Fruit fly (Drosophila melanogaster) whole organism, embryonic: ENCODE measurements around the gene CG14893.

Source experiments
- C15 ChIP-seq: fragments of 200-800 bp; sonication (Bioruptor generic); IDR thresholded peaks from 3 replicates; pipeline ENCODE4 v1.3.6; 2022; ENCODE audit warnings: missing biosample characterization, missing genetic modification characterization
- CG10209 ChIP-seq: fragments of 200-800 bp; sonication (Bioruptor generic); optimal IDR thresholded peaks from 3 replicates; lab custom pipeline; 2017; ENCODE audit warnings: missing biosample characterization, mild to moderate bottlenecking, missing genetic modification characterization, missing genetic modification reagents
- CG10267 ChIP-seq: fragments of 200-800 bp; sonication (Bioruptor generic); optimal IDR thresholded peaks from 2 replicates; lab custom pipeline; 2018; ENCODE audit warnings: missing biosample characterization, mild to moderate bottlenecking, missing genetic modification characterization, moderate library complexity
- CG11093 ChIP-seq: fragments of 200-800 bp; sonication (Bioruptor generic); IDR thresholded peaks from 3 replicates; pipeline ENCODE4 v1.3.6; 2022; ENCODE audit warnings: missing biosample characterization, missing genetic modification characterization
- CG1233 ChIP-seq: fragments of 200-800 bp; sonication (Bioruptor generic); optimal IDR thresholded peaks from 4 replicates; lab custom pipeline; 2018; ENCODE audit warnings: missing biosample characterization, mild to moderate bottlenecking, missing genetic modification characterization
- CG12942 ChIP-seq: fragments of 200-800 bp; sonication (Bioruptor generic); optimal IDR thresholded peaks from 3 replicates; lab custom pipeline; 2016; ENCODE audit warnings: missing biosample characterization, missing genetic modification characterization
- CG1603 ChIP-seq: fragments of 200-800 bp; sonication (Bioruptor generic); optimal IDR thresholded peaks from 2 replicates; lab custom pipeline; 2019; ENCODE audit warnings: missing biosample characterization, mild to moderate bottlenecking, missing genetic modification characterization, moderate library complexity
- CG16813 ChIP-seq: fragments of 200-800 bp; sonication (Bioruptor generic); IDR thresholded peaks from 3 replicates; pipeline ENCODE4 v1.3.6; 2022; ENCODE audit warnings: missing biosample characterization, missing genetic modification characterization; ENCODE audit not compliant: partially characterized antibody
- CG17328 ChIP-seq: fragments of 200-800 bp; sonication (Bioruptor generic); IDR thresholded peaks from 2 replicates; pipeline ENCODE4 v1.3.6; 2022; ENCODE audit warnings: missing biosample characterization, missing genetic modification characterization
- CG2678 ChIP-seq: fragments of 200-800 bp; sonication (Bioruptor generic); optimal IDR thresholded peaks from 3 replicates; lab custom pipeline; 2019; ENCODE audit warnings: missing biosample characterization, mild to moderate bottlenecking, missing genetic modification characterization, moderate library complexity
- CG30020 ChIP-seq: fragments of 200-800 bp; optimal IDR thresholded peaks from 2 replicates; lab custom pipeline; 2019; ENCODE audit warnings: missing biosample characterization, mild to moderate bottlenecking, missing genetic modification characterization, moderate library complexity
- CG30403 ChIP-seq: fragments of 200-800 bp; sonication (Bioruptor generic); optimal IDR thresholded peaks from 3 replicates; lab custom pipeline; 2016; ENCODE audit warnings: missing biosample characterization, missing genetic modification characterization
- CG33213 ChIP-seq: fragments of 200-800 bp; sonication (Bioruptor generic); optimal IDR thresholded peaks from 3 replicates; lab custom pipeline; 2016; ENCODE audit warnings: missing biosample characterization, missing genetic modification characterization
- CG3726 ChIP-seq: fragments of 200-800 bp; sonication (Bioruptor generic); IDR thresholded peaks from 3 replicates; pipeline ENCODE4, ENCODE4 v1.3.6; 2022; ENCODE audit warnings: missing biosample characterization, missing genetic modification characterization
- CG4617 ChIP-seq: fragments of 200-800 bp; sonication (Bioruptor generic); optimal IDR thresholded peaks from 3 replicates; lab custom pipeline; 2016; ENCODE audit warnings: missing biosample characterization, missing genetic modification characterization, borderline replicate concordance
- CG4730 ChIP-seq: fragments of 200-800 bp; sonication (Bioruptor generic); IDR thresholded peaks from 2 replicates; pipeline ENCODE4 v1.3.6; 2022; ENCODE audit warnings: missing biosample characterization, missing genetic modification characterization
- CG6683 ChIP-seq: fragments of 200-800 bp; sonication (Bioruptor generic); optimal IDR thresholded peaks from 2 replicates; lab custom pipeline; 2017; ENCODE audit warnings: missing biosample characterization, mild to moderate bottlenecking, missing genetic modification characterization, missing genetic modification reagents
- CG6765 ChIP-seq: fragments of 200-800 bp; sonication (Bioruptor generic); optimal IDR thresholded peaks from 3 replicates; lab custom pipeline; 2017; ENCODE audit warnings: missing biosample characterization, mild to moderate bottlenecking, missing genetic modification characterization
- CG6854 ChIP-seq: fragments of 200-800 bp; sonication (Bioruptor generic); optimal IDR thresholded peaks from 3 replicates; lab custom pipeline; 2017; ENCODE audit warnings: missing biosample characterization, mild to moderate bottlenecking, missing genetic modification characterization
- CG7928 ChIP-seq: fragments of 200-800 bp; sonication (Bioruptor generic); optimal IDR thresholded peaks from 2 replicates; lab custom pipeline; 2017; ENCODE audit warnings: missing biosample characterization, mild to moderate bottlenecking, missing genetic modification characterization
- CG8765 ChIP-seq: fragments of 200-800 bp; sonication (Bioruptor generic); IDR thresholded peaks from 2 replicates; pipeline ENCODE4 v1.3.6; 2022; ENCODE audit warnings: missing biosample characterization, missing genetic modification characterization
- CG9817 ChIP-seq: fragments of 200-800 bp; sonication (Bioruptor generic); optimal IDR thresholded peaks from 2 replicates; lab custom pipeline; 2018; ENCODE audit warnings: missing biosample characterization, mild to moderate bottlenecking, missing genetic modification characterization, moderate library complexity
- Camta ChIP-seq: fragments of 200-800 bp; sonication (Bioruptor generic); optimal IDR thresholded peaks from 2 replicates; lab custom pipeline; 2016; ENCODE audit warnings: missing biosample characterization, missing genetic modification characterization
- CoRest ChIP-seq: fragments of 200-800 bp; sonication (Bioruptor generic); optimal IDR thresholded peaks from 3 replicates; lab custom pipeline; 2018; ENCODE audit warnings: missing biosample characterization, mild to moderate bottlenecking, missing genetic modification characterization, moderate library complexity
- D19B ChIP-seq: fragments of 200-800 bp; sonication (Bioruptor generic); optimal IDR thresholded peaks from 2 replicates; lab custom pipeline; 2017; ENCODE audit warnings: missing biosample characterization, mild to moderate bottlenecking, missing genetic modification characterization
- Dll ChIP-seq: fragments of 200-800 bp; sonication (Bioruptor generic); IDR thresholded peaks from 4 replicates; pipeline ENCODE4 v1.3.6; 2022; ENCODE audit warnings: missing biosample characterization, missing genetic modification characterization; ENCODE audit not compliant: partially characterized antibody
- Drgx ChIP-seq: fragments of 200-800 bp; sonication (Bioruptor generic); IDR thresholded peaks from 2 replicates; pipeline ENCODE4 v1.3.6; 2022; ENCODE audit warnings: missing biosample characterization, missing genetic modification characterization
- HLH4C ChIP-seq: fragments of 200-800 bp; sonication (Bioruptor generic); IDR thresholded peaks from 3 replicates; pipeline ENCODE4 v1.3.6; 2022; ENCODE audit warnings: missing biosample characterization, missing genetic modification characterization; ENCODE audit not compliant: partially characterized antibody
- Hr51 ChIP-seq, 2 experiments: fragments of 200-800 bp; sonication (Bioruptor generic); optimal IDR thresholded peaks; 2 replicates in 1 of 2; 3 replicates in 1 of 2; lab custom pipeline; 2016 to 2018; ENCODE audit warnings: missing biosample characterization in 2 of 2, missing genetic modification characterization in 2 of 2, mild to moderate bottlenecking in 1 of 2, moderate library complexity in 1 of 2
- Myb ChIP-seq: fragments of 200-800 bp; sonication (Bioruptor generic); optimal IDR thresholded peaks from 2 replicates; lab custom pipeline; 2016; ENCODE audit warnings: missing biosample characterization, missing genetic modification characterization
- Scr ChIP-seq: fragments of 200-800 bp; sonication (Bioruptor generic); IDR thresholded peaks from 2 replicates; pipeline ENCODE4 v1.3.6; 2022; ENCODE audit warnings: missing biosample characterization, missing genetic modification characterization; ENCODE audit not compliant: partially characterized antibody
- Six4 ChIP-seq: fragments of 200-800 bp; sonication (Bioruptor generic); optimal IDR thresholded peaks from 2 replicates; lab custom pipeline; 2016; ENCODE audit warnings: missing biosample characterization, missing genetic modification characterization
- Sry-δ ChIP-seq: fragments of 200-800 bp; sonication (Bioruptor generic); optimal IDR thresholded peaks from 2 replicates; lab custom pipeline; 2016; ENCODE audit warnings: missing biosample characterization, missing genetic modification characterization
- Vsx1 ChIP-seq: fragments of 200-800 bp; sonication (Bioruptor generic); optimal IDR thresholded peaks from 2 replicates; lab custom pipeline; 2017; ENCODE audit warnings: missing biosample characterization, mild to moderate bottlenecking, missing genetic modification characterization, missing genetic modification reagents
- al ChIP-seq: fragments of 200-800 bp; sonication (Bioruptor generic); IDR thresholded peaks from 2 replicates; pipeline ENCODE4 v1.3.6; 2022; ENCODE audit warnings: missing biosample characterization, missing genetic modification characterization
- ato ChIP-seq: fragments of 200-800 bp; sonication (Bioruptor generic); IDR thresholded peaks from 2 replicates; pipeline ENCODE4 v1.3.6; 2022; ENCODE audit warnings: missing biosample characterization, missing genetic modification characterization; ENCODE audit not compliant: partially characterized antibody
- croc ChIP-seq: fragments of 200-800 bp; sonication (Bioruptor generic); conservative IDR thresholded peaks from 3 replicates; pipeline ENCODE4 v1.3.6; 2022; ENCODE audit warnings: missing biosample characterization, missing genetic modification characterization
- crp ChIP-seq, 2 experiments: fragments of 200-800 bp; sonication (Bioruptor generic); optimal IDR thresholded peaks; 2 replicates in 1 of 2; 3 replicates in 1 of 2; lab custom pipeline; 2017; ENCODE audit warnings: missing biosample characterization in 2 of 2, missing genetic modification characterization in 2 of 2, mild to moderate bottlenecking in 1 of 2, moderate library complexity in 1 of 2
- en ChIP-seq: fragments of 200-800 bp; sonication (Bioruptor generic); optimal IDR thresholded peaks from 2 replicates; lab custom pipeline; 2016; ENCODE audit warnings: missing biosample characterization, missing genetic modification characterization
- hbn ChIP-seq: fragments of 200-800 bp; sonication (Bioruptor generic); IDR thresholded peaks from 2 replicates; pipeline ENCODE4 v1.3.6; 2022; ENCODE audit warnings: missing biosample characterization, missing genetic modification characterization; ENCODE audit not compliant: partially characterized antibody
- luna ChIP-seq: fragments of 200-800 bp; sonication (Bioruptor generic); optimal IDR thresholded peaks from 2 replicates; lab custom pipeline; 2016; ENCODE audit warnings: missing biosample characterization, missing genetic modification characterization
- mirr ChIP-seq: fragments of 200-800 bp; sonication (Bioruptor generic); optimal IDR thresholded peaks from 3 replicates; lab custom pipeline; 2018; ENCODE audit warnings: missing biosample characterization, mild to moderate bottlenecking, missing genetic modification characterization
- onecut ChIP-seq: fragments of 200-800 bp; sonication (Bioruptor generic); IDR thresholded peaks from 2 replicates; pipeline ENCODE4 v1.3.6; 2022; ENCODE audit warnings: missing biosample characterization, missing genetic modification characterization
- ranshi ChIP-seq: fragments of 200-800 bp; sonication (Bioruptor generic); IDR thresholded peaks from 2 replicates; pipeline ENCODE4 v1.3.6; 2022; ENCODE audit warnings: missing biosample characterization, missing genetic modification characterization
- run ChIP-seq: fragments of 200-800 bp; sonication (Bioruptor generic); optimal IDR thresholded peaks from 3 replicates; lab custom pipeline; 2018; ENCODE audit warnings: missing biosample characterization, mild to moderate bottlenecking, missing genetic modification characterization
- sna ChIP-seq: fragments of 200-800 bp; sonication (Bioruptor generic); IDR thresholded peaks from 2 replicates; pipeline ENCODE4 v1.3.6; 2022; ENCODE audit warnings: missing biosample characterization, missing genetic modification characterization; ENCODE audit not compliant: partially characterized antibody
- stc ChIP-seq: fragments of 200-800 bp; sonication (Bioruptor generic); IDR thresholded peaks from 2 replicates; pipeline ENCODE4 v1.3.6; 2022; ENCODE audit warnings: missing biosample characterization, missing genetic modification characterization
- stwl ChIP-seq: fragments of 200-800 bp; sonication (Bioruptor generic); optimal IDR thresholded peaks from 3 replicates; lab custom pipeline; 2018; ENCODE audit warnings: missing biosample characterization, mild to moderate bottlenecking, missing genetic modification characterization, moderate library complexity
- toy ChIP-seq: fragments of 200-800 bp; sonication (Bioruptor generic); IDR thresholded peaks from 2 replicates; pipeline ENCODE4 v1.3.6; 2022; ENCODE audit warnings: missing biosample characterization, missing genetic modification characterization
- zfh2 ChIP-seq: fragments of 200-800 bp; sonication (Bioruptor generic); optimal IDR thresholded peaks from 2 replicates; lab custom pipeline; 2016; ENCODE audit warnings: missing biosample characterization, missing genetic modification characterization

CG14893 gene

DNA sequence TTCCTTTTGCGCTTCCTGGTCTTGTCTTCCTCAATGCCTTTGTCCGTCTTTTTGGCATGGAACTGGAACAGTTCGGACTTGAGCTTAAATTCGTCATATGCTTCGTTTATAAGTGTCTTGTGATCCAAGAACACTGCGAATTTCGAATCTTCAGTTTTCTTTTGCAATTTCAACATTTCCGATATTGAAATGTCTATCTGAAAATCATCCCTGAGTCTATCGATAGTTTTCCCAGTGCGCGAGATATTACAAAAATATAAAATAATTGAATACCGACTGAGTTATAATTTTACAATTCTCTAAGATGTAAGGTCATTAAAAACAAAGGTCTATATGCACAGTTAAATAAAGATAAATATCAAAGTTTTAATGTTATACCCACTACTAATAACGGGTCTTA is 30.4 kb downstream of the CG14893 start, which contains the start of gene Mettl4 (continued):
- TF ChIP-seq sna (GFP tag; lab: Robert Waterston, UW): peak; percentile 47
- TF ChIP-seq CG6765 (GFP tag; lab: Kevin White, UChicago): no peak
- TF ChIP-seq Myb (GFP tag; lab: Kevin White, UChicago): peak; percentile 24
- peak; percentile 68 for TF ChIP-seq Scr
- TF ChIP-seq stwl (tag; lab: Kevin White, UChicago): peak; percentile 84
- peak in 1 of 2 experiments; percentile 65 for TF ChIP-seq crp (GFP tag; optimal IDR thresholded peaks at IDR 0.05; lab: Kevin White, UChicago)
- peak; percentile 1 for TF ChIP-seq CoRest
- TF ChIP-seq CG16813 (GFP tag; lab: Robert Waterston, UW): peak; percentile 62
- peak; percentile 4 for TF ChIP-seq CG10267
- TF ChIP-seq CG30020 (tag; lab: Kevin White, UChicago): peak; percentile 6
- TF ChIP-seq luna (GFP tag; lab: Kevin White, UChicago): no peak
- TF ChIP-seq HLH4C (GFP tag; lab: Robert Waterston, UW): peak; percentile 74
- TF ChIP-seq CG1603 (tag; lab: Kevin White, UChicago): peak; percentile 8
- peak; percentile 53; the same call in 1 of the 2 replicates for TF ChIP-seq ato (GFP tag; lab: Robert Waterston, UW)
- peak; percentile 61 for TF ChIP-seq hbn (GFP tag; lab: Robert Waterston, UW)
- peak; percentile 62 for TF ChIP-seq Sry-δ (GFP tag; lab: Kevin White, UChicago)
- TF ChIP-seq Dll (GFP tag; lab: Robert Waterston, UW): peak; percentile 71
- TF ChIP-seq, all 482 proteins: peak for 45

DNA sequence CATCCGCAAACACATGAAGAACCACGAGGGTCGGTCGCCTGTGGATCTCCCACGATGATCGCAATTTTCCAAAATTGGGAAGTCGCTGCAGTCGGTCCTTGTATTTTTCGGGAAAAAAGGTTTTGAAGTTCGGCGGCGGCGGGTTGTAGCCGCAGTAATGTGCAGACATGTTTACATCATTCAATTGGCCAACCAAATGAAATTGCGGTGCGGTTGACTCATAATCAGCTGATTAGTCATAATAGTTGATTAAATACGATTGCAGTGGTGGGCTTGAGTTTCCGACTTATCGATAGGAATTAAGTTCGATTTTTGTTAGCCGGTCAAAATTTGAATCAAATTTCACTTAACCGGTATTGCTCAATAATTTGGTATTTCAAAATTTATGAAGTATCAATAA is 31.5 kb downstream of the CG14893 start, which contains the start of gene CG14907:
CG14907 (minus strand) TSS at position 229 of the 400 bp plus-strand sequence.
- no peak for TF ChIP-seq CG2678 (tag; lab: Kevin White, UChicago)
- TF ChIP-seq ranshi: no peak
- no peak for TF ChIP-seq toy
- TF ChIP-seq CG6683 (GFP tag; lab: Kevin White, UChicago): no peak
- TF ChIP-seq croc (GFP tag; lab: Robert Waterston, UW): no peak
- TF ChIP-seq en (GFP tag; lab: Kevin White, UChicago): no peak
- TF ChIP-seq D19B (GFP tag; lab: Kevin White, UChicago): no peak
- TF ChIP-seq al (GFP tag; lab: Robert Waterston, UW): no peak
- no peak for TF ChIP-seq CG4617 (GFP tag; lab: Kevin White, UChicago)
- no peak for TF ChIP-seq CG17328
- no peak for TF ChIP-seq stc (GFP tag; lab: Robert Waterston, UW)
- no peak for TF ChIP-seq CG6854 (GFP tag; lab: Kevin White, UChicago)
- TF ChIP-seq CG33213 (GFP tag; lab: Kevin White, UChicago): no peak
- no peak for TF ChIP-seq luna (GFP tag; lab: Kevin White, UChicago)
- TF ChIP-seq Camta: no peak
- TF ChIP-seq Hr51 (GFP tag; optimal IDR thresholded peaks at IDR 0.05; lab: Kevin White, UChicago): no peak
- TF ChIP-seq CG30403 (GFP tag; lab: Kevin White, UChicago): no peak
- TF ChIP-seq Six4 (GFP tag; lab: Kevin White, UChicago): no peak
- TF ChIP-seq mirr: peak; percentile 36
- no peak for TF ChIP-seq CG9817 (tag; lab: Kevin White, UChicago)
- no peak for TF ChIP-seq CG11093 (GFP tag; lab: Robert Waterston, UW)
- no peak for TF ChIP-seq Vsx1 (GFP tag; lab: Kevin White, UChicago)
- no peak for TF ChIP-seq zfh2 (GFP tag; lab: Kevin White, UChicago)
- TF ChIP-seq Drgx (GFP tag; lab: Robert Waterston, UW): no peak
- TF ChIP-seq onecut (GFP tag; lab: Robert Waterston, UW): no peak
- no peak for TF ChIP-seq C15 (GFP tag; lab: Robert Waterston, UW)
- TF ChIP-seq CG7928 (GFP tag; lab: Kevin White, UChicago): no peak
- no peak for TF ChIP-seq CG8765 (GFP tag; lab: Robert Waterston, UW)
- TF ChIP-seq CG12942 (GFP tag; lab: Kevin White, UChicago): no peak
- TF ChIP-seq run (tag; lab: Kevin White, UChicago): no peak
- TF ChIP-seq CG10209 (GFP tag; lab: Kevin White, UChicago): no peak
- no peak for TF ChIP-seq CG1233
- TF ChIP-seq CG3726: no peak
- no peak for TF ChIP-seq CG4730 (GFP tag; lab: Robert Waterston, UW)
